Fruit fly (Drosophila melanogaster): ENCODE data around the gene CG43390.

Gene CG43390

DNA sequence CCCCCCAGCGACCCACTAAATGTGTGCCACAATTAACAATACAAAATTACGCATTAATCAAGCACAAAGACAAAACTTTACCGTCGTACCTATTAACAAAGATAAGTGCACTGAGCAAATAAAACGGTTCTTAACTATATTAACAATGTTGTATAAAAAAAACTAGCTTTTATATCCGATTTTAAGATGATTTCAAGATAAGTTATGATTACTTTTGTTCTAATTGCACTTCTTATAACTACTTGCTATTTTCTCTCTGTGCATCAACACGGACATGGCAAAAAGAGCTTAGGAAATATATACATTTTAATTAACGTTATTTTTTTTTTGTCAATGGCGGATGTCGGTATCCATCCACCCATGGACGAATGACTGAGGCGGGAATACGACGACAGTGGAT, 43.6 kb downstream of the CG43390 start (continued):
- TF ChIP-seq ro (GFP tag; IDR thresholded peaks at IDR 0.05) (no peak), stwl (tag; optimal IDR thresholded peaks at IDR 0.05) (no peak), lab (GFP tag; optimal IDR thresholded peaks at IDR 0.05) (peak; percentile 37), gsb (GFP tag; IDR thresholded peaks at IDR 0.05) (no peak), Dll (GFP tag; IDR thresholded peaks at IDR 0.05; ENCODE audit: partially characterized antibody) (no peak), CG9215 (GFP tag; IDR thresholded peaks at IDR 0.05) (no peak), mam (GFP tag; optimal IDR thresholded peaks at IDR 0.05) (no peak), bowl (GFP tag; IDR thresholded peaks at IDR 0.05) (no peak), btn (GFP tag; optimal IDR thresholded peaks at IDR 0.05) (no peak), ATbp (GFP tag; optimal IDR thresholded peaks at IDR 0.05) (no peak), Sry-β (GFP tag; optimal IDR thresholded peaks at IDR 0.05) (no peak), B-H1 (GFP tag; IDR thresholded peaks at IDR 0.05) (0 out of 3 replicates have a peak, but pooled peaks have one; percentile 25), CG10321 (GFP tag; IDR thresholded peaks at IDR 0.05) (no peak), HmgZ (tag; optimal IDR thresholded peaks at IDR 0.05) (no peak), Dbx (GFP tag; IDR thresholded peaks at IDR 0.05) (0 out of 3 replicates have a peak, but pooled peaks have one; percentile 45), vvl (GFP tag; IDR thresholded peaks at IDR 0.05) (peak; percentile 50), CG14667 (GFP tag; IDR thresholded peaks at IDR 0.05) (no peak), unpg (GFP tag; optimal IDR thresholded peaks at IDR 0.05) (peak; percentile 24), crc (GFP tag; optimal IDR thresholded peaks at IDR 0.05) (no peak), yki (optimal IDR thresholded peaks at IDR 0.05) (no peak), Med (GFP tag) (peak; percentile 58), CG18599 (GFP tag; optimal IDR thresholded peaks at IDR 0.05) (peak; percentile 29), row (GFP tag; IDR thresholded peaks at IDR 0.05) (peak; percentile 48; the same call in 2 of the 3 replicates), CG14710 (tag; optimal IDR thresholded peaks at IDR 0.05) (no peak), sug (tag; optimal IDR thresholded peaks at IDR 0.05) (no peak), Ada2b (GFP tag; IDR thresholded peaks at IDR 0.05) (peak; percentile 72), CG4820 (GFP tag; optimal IDR thresholded peaks at IDR 0.05) (no peak), NC2β (GFP tag; optimal IDR thresholded peaks at IDR 0.05) (no peak), CG12942 (GFP tag; optimal IDR thresholded peaks at IDR 0.05) (no peak), abd-A (tag; optimal IDR thresholded peaks at IDR 0.05) (no peak), MBD-R2 (GFP tag; IDR thresholded peaks at IDR 0.05) (no peak), CG10147 (GFP tag; optimal IDR thresholded peaks at IDR 0.05) (no peak), CG7963 (GFP tag; IDR thresholded peaks at IDR 0.05; ENCODE audit: partially characterized antibody) (no peak), CG16863 (GFP tag; optimal IDR thresholded peaks at IDR 0.05) (no peak), CG5953 (GFP tag; IDR thresholded peaks at IDR 0.05) (no peak), tll (GFP tag; optimal IDR thresholded peaks at IDR 0.05) (no peak), Lhr (GFP tag; optimal IDR thresholded peaks at IDR 0.05) (no peak), CG13894 (tag; optimal IDR thresholded peaks at IDR 0.05) (no peak), CG17829 (tag; optimal IDR thresholded peaks at IDR 0.05) (no peak), wek (GFP tag; optimal IDR thresholded peaks at IDR 0.05) (no peak), CG11560 (tag; IDR thresholded peaks at IDR 0.05) (no peak), gcm2 (GFP tag; optimal IDR thresholded peaks at IDR 0.05) (no peak), dimm (GFP tag; IDR thresholded peaks at IDR 0.05) (no peak), CG9876 (GFP tag; optimal IDR thresholded peaks at IDR 0.05) (no peak), CG31224 (GFP tag; IDR thresholded peaks at IDR 0.05) (no peak; the same call in 1 of the 2 replicates), Bgb (GFP tag; IDR thresholded peaks at IDR 0.05; ENCODE audit: partially characterized antibody) (no peak), fd3F (GFP tag; optimal IDR thresholded peaks at IDR 0.05) (no peak), al (GFP tag; IDR thresholded peaks at IDR 0.05) (no peak), Dp (GFP tag; optimal IDR thresholded peaks at IDR 0.05) (no peak), CG13123 (GFP tag; optimal IDR thresholded peaks at IDR 0.05) (no peak), CG7786 (GFP tag; optimal IDR thresholded peaks at IDR 0.05) (no peak), usp (GFP tag; optimal IDR thresholded peaks at IDR 0.05) (no peak)
